Worm (Caenorhabditis elegans) whole organism, L4 larva: Measurements from ENCODE around the gene pde-2.

Experiments used
- aha-1 ChIP-seq: fragments of 150-350 bp; peaks from one replicate; lab custom pipeline; 2014; ENCODE audit warnings: missing biosample characterization, missing genetic modification characterization
- ama-1 ChIP-seq: fragments of 150-350 bp; optimal IDR thresholded peaks from 2 replicates; lab custom pipeline; 2014; ENCODE audit warnings: inconsistent platforms, mixed read lengths
- ceh-20 ChIP-seq: fragments of 200-800 bp; sonication (Bioruptor generic); IDR thresholded peaks from 2 replicates; pipeline ENCODE4 v1.3.6; 2022; ENCODE audit warnings: missing genetic modification reagents, missing genetic modification characterization, missing compliant biosample characterization
- daf-19 ChIP-seq: fragments of 200-800 bp; sonication (Bioruptor generic); conservative IDR thresholded peaks from 2 replicates; pipeline ENCODE4 v1.3.6; 2022; ENCODE audit warnings: missing genetic modification characterization, missing compliant biosample characterization
- egl-43 ChIP-seq: fragments of 200-800 bp; sonication (Bioruptor generic); IDR thresholded peaks from 2 replicates; pipeline ENCODE4 v1.3.6; 2022; ENCODE audit warnings: missing genetic modification reagents, missing genetic modification characterization, missing compliant biosample characterization
- hmg-1.1 ChIP-seq: fragments of 200-800 bp; sonication (Bioruptor generic); IDR thresholded peaks from 2 replicates; pipeline ENCODE4 v1.3.6; 2022; ENCODE audit warnings: missing genetic modification reagents, missing genetic modification characterization, missing compliant biosample characterization
- pha-4 ChIP-seq, 2 experiments: fragments of 150-350 bp in 1 of 2; fragments of 200-800 bp in 1 of 2; sonication (Bioruptor generic) in 1 of 2; IDR thresholded peaks in 1 of 2; optimal IDR thresholded peaks in 1 of 2; 2 replicates each; pipeline versions ENCODE4 v1.3.6 to Lab custom; 2014 to 2022; ENCODE audit warnings: missing genetic modification characterization in 2 of 2, missing genetic modification reagents in 2 of 2, missing biosample characterization in 1 of 2, missing compliant biosample characterization in 1 of 2
- tag-97 ChIP-seq: fragments of 200-800 bp; sonication (Bioruptor generic); IDR thresholded peaks from 2 replicates; pipeline ENCODE4 v1.3.6; 2022; ENCODE audit warnings: missing genetic modification characterization, missing compliant biosample characterization
- unc-39 ChIP-seq: sonication (generic microtip); optimal IDR thresholded peaks from 2 replicates; lab custom pipeline; 2017; ENCODE audit warnings: missing biosample characterization, missing genetic modification characterization
- unc-62 ChIP-seq, 3 experiments: fragments of 150-350 bp in 1 of 3; sonication (generic microtip); optimal IDR thresholded peaks in 2 of 3; peaks in 1 of 3; 1 replicate in 1 of 3; 2 replicates in 2 of 3; lab custom pipeline; 2014 to 2017; ENCODE audit warnings: missing biosample characterization in 3 of 3, missing genetic modification characterization in 3 of 3, missing genetic modification reagents in 3 of 3, missing genotype in 1 of 3

ce11 chrIII:8973163-8973562, 8.5 kb downstream of the pde-2 start:
- TF ChIP-seq pha-4 (GFP tag; IDR thresholded peaks at IDR 0.05; lab: Robert Waterston, UW): no peak
- TF ChIP-seq pha-4 (tag; optimal IDR thresholded peaks at IDR 0.05; lab: Kevin White, UChicago): no peak
- no peak for TF ChIP-seq ceh-20 (GFP tag; lab: Robert Waterston, UW)
- 0 out of 2 replicates have a peak, but pooled peaks have one; percentile 36 for TF ChIP-seq hmg-1.1 (GFP tag; lab: Robert Waterston, UW)
- TF ChIP-seq egl-43: no peak
- no peak for TF ChIP-seq ama-1 (lab: Kevin White, UChicago)
- no peak for TF ChIP-seq unc-39
- no peak for TF ChIP-seq unc-62 (GFP tag; optimal IDR thresholded peaks at IDR 0.05 in 1 of 2; lab: Kevin White, UChicago)
- TF ChIP-seq unc-62 (tag; optimal IDR thresholded peaks at IDR 0.05; lab: Kevin White, UChicago): no peak
- no peak for TF ChIP-seq aha-1 (tag; lab: Kevin White, UChicago)
- no peak for TF ChIP-seq daf-19 (GFP tag; lab: Robert Waterston, UW)
- no peak for TF ChIP-seq tag-97 (GFP tag; lab: Robert Waterston, UW)
